Fruit fly (Drosophila melanogaster): ENCODE measurements around the gene CG14826.

Gene CG14826

DNA sequence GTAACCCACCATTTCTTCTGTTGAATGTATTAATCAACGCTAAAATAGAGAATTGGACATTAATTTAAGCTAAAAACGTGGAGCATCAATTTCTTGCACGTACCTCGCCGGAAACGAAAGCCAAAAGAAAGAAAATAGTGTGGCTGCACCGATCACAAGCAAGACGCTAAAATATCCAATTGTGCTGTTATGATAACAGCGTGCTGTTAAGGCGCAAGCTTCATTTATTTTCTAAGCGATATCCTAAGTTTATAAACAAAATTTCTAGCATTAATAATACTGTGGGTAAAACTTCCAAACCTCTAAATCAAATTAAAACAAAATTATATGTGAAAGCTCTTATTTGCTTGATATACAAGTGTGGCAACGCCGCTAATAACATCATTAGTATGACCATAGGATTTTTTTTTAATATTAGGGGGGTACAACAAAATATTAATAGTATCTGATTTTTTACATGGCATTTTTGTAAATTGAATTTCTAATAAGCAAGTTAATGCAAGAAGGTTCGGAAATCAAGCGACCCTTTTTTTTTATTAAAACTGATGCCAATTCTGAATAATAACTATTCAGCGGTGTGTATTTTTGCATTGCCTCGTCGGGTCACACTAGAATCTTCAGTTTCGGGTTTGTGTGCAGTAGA, 7.0 kb downstream of the CG14826 start, which contains the start of the genes RpL18 and Neos (continued):
- TF ChIP-seq sisA (GFP tag; IDR thresholded peaks at IDR 0.05) (peak; percentile 36; the same call in 1 of the 2 replicates), CG31388 (GFP tag; optimal IDR thresholded peaks at IDR 0.05) (peak; percentile 40), Ssrp (tag; optimal IDR thresholded peaks at IDR 0.05) (peak; percentile 18), CG17612 (GFP tag; IDR thresholded peaks at IDR 0.05) (no peak), CG9727 (GFP tag; optimal IDR thresholded peaks at IDR 0.05) (peak; percentile 90), mirr (GFP tag; optimal IDR thresholded peaks at IDR 0.05) (peak; percentile 74), wdn (GFP tag; IDR thresholded peaks at IDR 0.05) (peak; percentile 53), CG10274 (GFP tag; optimal IDR thresholded peaks at IDR 0.05) (peak; percentile 56), slbo (GFP tag; IDR thresholded peaks at IDR 0.05) (peak; percentile 64), CG8089 (GFP tag; optimal IDR thresholded peaks at IDR 0.05) (peak; percentile 63), z (GFP tag; IDR thresholded peaks at IDR 0.05) (no peak), tin (GFP tag; optimal IDR thresholded peaks at IDR 0.05) (peak; percentile 27), CG12659 (GFP tag; optimal IDR thresholded peaks at IDR 0.05) (peak; percentile 92), CG11085 (GFP tag; IDR thresholded peaks at IDR 0.05) (no peak), insv (GFP tag; optimal IDR thresholded peaks at IDR 0.05) (peak in 1 of 2 experiments; percentile 68), CG7745 (tag; optimal IDR thresholded peaks at IDR 0.05) (no peak), D19A (tag; optimal IDR thresholded peaks at IDR 0.05) (no peak), lab (GFP tag; optimal IDR thresholded peaks at IDR 0.05) (peak; percentile 91), CG8944 (GFP tag; optimal IDR thresholded peaks at IDR 0.05) (no peak), dm (GFP tag; optimal IDR thresholded peaks at IDR 0.05) (peak; percentile 93), vnd (GFP tag; IDR thresholded peaks at IDR 0.05; ENCODE audit: partially characterized antibody) (no peak), CG11695 (GFP tag; IDR thresholded peaks at IDR 0.05) (peak; percentile 55; the same call in 1 of the 3 replicates), Deaf1 (tag; optimal IDR thresholded peaks at IDR 0.05) (no peak), CG16815 (GFP tag; optimal IDR thresholded peaks at IDR 0.05) (no peak), bigmax (GFP tag; optimal IDR thresholded peaks at IDR 0.05) (peak; percentile 64), lov (optimal IDR thresholded peaks at IDR 0.05) (no peak), lov (GFP tag; IDR thresholded peaks at IDR 0.05) (peak; percentile 79; the same call in 2 of the 3 replicates), zfh1 (GFP tag; IDR thresholded peaks at IDR 0.05) (peak; percentile 44), nerfin-1 (tag; optimal IDR thresholded peaks at IDR 0.05) (peak; percentile 57), nau (GFP tag; optimal IDR thresholded peaks at IDR 0.05) (peak; percentile 84), so (GFP tag; IDR thresholded peaks at IDR 0.05) (peak; percentile 74; the same call in 2 of the 3 replicates), gsb-n (tag; optimal IDR thresholded peaks at IDR 0.05) (peak; percentile 68), cwo (GFP tag; optimal IDR thresholded peaks at IDR 0.05) (peak; percentile 23), HLHmδ (GFP tag; optimal IDR thresholded peaks at IDR 0.05) (peak; percentile 72), CG4328 (GFP tag; optimal IDR thresholded peaks at IDR 0.05) (peak; percentile 79), dysf (GFP tag; IDR thresholded peaks at IDR 0.05) (no peak; the same call in 1 of the 3 replicates), CG16813 (GFP tag; IDR thresholded peaks at IDR 0.05; ENCODE audit: partially characterized antibody) (no peak), CG17829 (tag; optimal IDR thresholded peaks at IDR 0.05) (peak; percentile 49), stwl (tag; optimal IDR thresholded peaks at IDR 0.05) (peak; percentile 81), wek (GFP tag; optimal IDR thresholded peaks at IDR 0.05) (peak; percentile 87), CG11560 (tag; IDR thresholded peaks at IDR 0.05) (no peak), CG17912 (GFP tag; optimal IDR thresholded peaks at IDR 0.05) (peak; percentile 74), pan (optimal IDR thresholded peaks at IDR 0.05) (no peak), pan (GFP tag; optimal IDR thresholded peaks at IDR 0.05 in 1 of 2, IDR thresholded peaks at IDR 0.05 in 1 of 2) (peak in 1 of 2 experiments; percentile 8), fd64A (GFP tag; optimal IDR thresholded peaks at IDR 0.05) (peak; percentile 72), CG17361 (GFP tag; IDR thresholded peaks at IDR 0.05) (peak; percentile 79; the same call in 2 of the 3 replicates), CG10267 (tag; optimal IDR thresholded peaks at IDR 0.05) (peak; percentile 78), disco-r (GFP tag; optimal IDR thresholded peaks at IDR 0.05) (peak; percentile 59), p53 (GFP tag; optimal IDR thresholded peaks at IDR 0.05) (peak; percentile 62), usp (GFP tag; optimal IDR thresholded peaks at IDR 0.05) (no peak)

Measured in whole organism, embryonic.